Worm (Caenorhabditis elegans) whole organism, late embryonic: Measurements from ENCODE around the gene fbxa-11.

Experiments used
- ama-1 ChIP-seq: fragments of 150-350 bp; optimal IDR thresholded peaks from 2 replicates; lab custom pipeline; 2014
- ceh-19 ChIP-seq: fragments of 200-800 bp; sonication (Bioruptor generic); optimal IDR thresholded peaks from 2 replicates; lab custom pipeline; 2018; ENCODE audit warnings: mild to moderate bottlenecking, missing genetic modification characterization, missing compliant biosample characterization
- ceh-6 ChIP-seq: fragments of 200-800 bp; sonication (Bioruptor generic); optimal IDR thresholded peaks from 2 replicates; lab custom pipeline; 2018; ENCODE audit warnings: mild to moderate bottlenecking, missing genetic modification characterization, missing compliant biosample characterization
- dve-1 ChIP-seq: sonication (generic microtip); optimal IDR thresholded peaks from 2 replicates; lab custom pipeline; 2017; ENCODE audit warnings: antibody characterized with exemption, mild to moderate bottlenecking, missing genetic modification characterization, missing compliant biosample characterization
- ets-4 ChIP-seq: sonication (generic microtip); optimal IDR thresholded peaks from 2 replicates; lab custom pipeline; 2016; ENCODE audit warnings: missing genetic modification characterization, missing compliant biosample characterization
- hlh-15 ChIP-seq: sonication (generic microtip); optimal IDR thresholded peaks from 2 replicates; lab custom pipeline; 2016; ENCODE audit warnings: missing genetic modification characterization, missing compliant biosample characterization
- nfya-1 ChIP-seq: sonication (generic microtip); optimal IDR thresholded peaks from 2 replicates; lab custom pipeline; 2017; ENCODE audit warnings: missing genetic modification characterization, mild to moderate bottlenecking, missing compliant biosample characterization, antibody characterized with exemption, moderate library complexity
- nhr-11 ChIP-seq: fragments of 150-350 bp; optimal IDR thresholded peaks from 2 replicates; lab custom pipeline; 2014; ENCODE audit warnings: missing biosample characterization, missing genetic modification characterization
- pha-4 ChIP-seq: fragments of 150-350 bp; optimal IDR thresholded peaks from 2 replicates; lab custom pipeline; 2018; ENCODE audit warnings: missing biosample characterization, missing genetic modification reagents, missing genetic modification characterization
- pqm-1 ChIP-seq: sonication (generic microtip); optimal IDR thresholded peaks from 2 replicates; lab custom pipeline; 2016; ENCODE audit warnings: missing genetic modification characterization, missing compliant biosample characterization
- sox-4 ChIP-seq: sonication (generic microtip); optimal IDR thresholded peaks from 2 replicates; lab custom pipeline; 2017; ENCODE audit warnings: mild to moderate bottlenecking, missing genetic modification characterization, inconsistent platforms, missing compliant biosample characterization

- TF ChIP-seq sox-4 (tag; lab: Kevin White, UChicago) (no peak), nfya-1 (tag; lab: Kevin White, UChicago) (no peak), ceh-6 (GFP tag; lab: Kevin White, UChicago) (no peak), hlh-15 (no peak), pqm-1 (tag; lab: Kevin White, UChicago) (no peak), pha-4 (tag; lab: Kevin White, UChicago) (no peak), nhr-11 (no peak), dve-1 (tag; lab: Kevin White, UChicago) (no peak), ets-4 (no peak), ama-1 (lab: Kevin White, UChicago) (no peak), ceh-19 (GFP tag; lab: Kevin White, UChicago) (no peak)
Observed at ce11 chrIII:907311-907710, 43.4 kb upstream of the fbxa-11 start, which contains the start of gene F23H11.4.
